Worm (Caenorhabditis elegans) whole organism, late embryonic: Measurements from ENCODE around the gene K02A6.2.

Experiments
- ahr-1 ChIP-seq: sonication (generic microtip); optimal IDR thresholded peaks from 2 replicates; lab custom pipeline; 2016; ENCODE audit warnings: missing genetic modification characterization, missing compliant biosample characterization
- ama-1 ChIP-seq: fragments of 150-350 bp; optimal IDR thresholded peaks from 2 replicates; lab custom pipeline; 2014
- ceh-9 ChIP-seq: sonication (generic microtip); optimal IDR thresholded peaks from 2 replicates; lab custom pipeline; 2016; ENCODE audit warnings: mild to moderate bottlenecking, missing genetic modification characterization, inconsistent platforms, missing compliant biosample characterization
- hlh-30 ChIP-seq: sonication (generic microtip); optimal IDR thresholded peaks from 2 replicates; lab custom pipeline; 2017; ENCODE audit warnings: antibody characterized with exemption, missing genetic modification characterization, missing compliant biosample characterization; ENCODE audit not compliant: insufficient read depth
- pha-4 ChIP-seq: fragments of 150-350 bp; optimal IDR thresholded peaks from 2 replicates; lab custom pipeline; 2018; ENCODE audit warnings: missing biosample characterization, missing genetic modification reagents, missing genetic modification characterization
- pqm-1 ChIP-seq: sonication (generic microtip); optimal IDR thresholded peaks from 2 replicates; lab custom pipeline; 2016; ENCODE audit warnings: missing genetic modification characterization, missing compliant biosample characterization
- sox-4 ChIP-seq: sonication (generic microtip); optimal IDR thresholded peaks from 2 replicates; lab custom pipeline; 2017; ENCODE audit warnings: mild to moderate bottlenecking, missing genetic modification characterization, inconsistent platforms, missing compliant biosample characterization
- unc-86 ChIP-seq: sonication (generic microtip); optimal IDR thresholded peaks from 2 replicates; lab custom pipeline; 2016; ENCODE audit warnings: missing genetic modification characterization, missing compliant biosample characterization

DNA sequence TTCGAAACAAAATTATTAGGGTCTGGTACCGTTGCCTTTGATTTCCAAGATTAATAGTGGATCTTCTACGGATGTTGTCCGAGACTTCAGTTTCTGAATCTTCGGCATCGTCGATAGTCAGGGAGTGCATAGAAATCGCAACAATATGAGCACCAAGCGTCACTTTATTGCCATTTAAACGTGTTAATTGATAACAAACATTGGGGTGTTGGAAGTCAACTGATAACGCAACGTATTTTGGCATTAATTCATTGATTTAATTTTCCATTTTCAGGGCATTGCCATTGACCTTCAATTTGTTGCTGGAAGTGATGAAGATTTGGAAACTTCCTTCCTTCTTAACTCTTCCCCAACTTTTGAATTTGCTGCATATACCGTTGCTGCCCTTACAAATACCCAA lies 21.3 kb upstream of the K02A6.2 start, which contains the start of gene kqt-2:
- TF ChIP-seq pha-4 (tag; lab: Kevin White, UChicago), result no peak
- no peak for TF ChIP-seq sox-4 (tag; lab: Kevin White, UChicago)
- TF ChIP-seq pqm-1 (tag; lab: Kevin White, UChicago), result no peak
- TF ChIP-seq ceh-9 (tag; lab: Kevin White, UChicago), result no peak
- TF ChIP-seq unc-86 (tag; lab: Kevin White, UChicago), result no peak
- no peak for TF ChIP-seq ama-1 (lab: Kevin White, UChicago)
- TF ChIP-seq ahr-1, result no peak
- TF ChIP-seq hlh-30 (tag; lab: Kevin White, UChicago), result no peak
